Worm (Caenorhabditis elegans) whole organism, mixed stage, embryonic: ENCODE results near the gene C56A3.4.

Experiments
- ceh-83 ChIP-seq: fragments of 200-800 bp; sonication (Bioruptor generic); optimal IDR thresholded peaks from 2 replicates; lab custom pipeline; 2018; ENCODE audit warnings: mild to moderate bottlenecking, missing genetic modification characterization, missing compliant biosample characterization
- ces-1 ChIP-seq: fragments of 150-350 bp; optimal IDR thresholded peaks from 2 replicates; lab custom pipeline; 2014; ENCODE audit warnings: missing biosample characterization, missing genetic modification reagents, missing genetic modification characterization
- mep-1 ChIP-seq: fragments of 150-350 bp; optimal IDR thresholded peaks from 2 replicates; lab custom pipeline; 2017; ENCODE audit warnings: missing biosample characterization, missing genetic modification reagents, missing genetic modification characterization, inconsistent platforms
- nhr-12 ChIP-seq: fragments of 150-350 bp; optimal IDR thresholded peaks from 2 replicates; lab custom pipeline; 2014; ENCODE audit warnings: missing biosample characterization, missing genetic modification characterization
- nhr-28 ChIP-seq: fragments of 150-350 bp; optimal IDR thresholded peaks from 2 replicates; lab custom pipeline; 2014; ENCODE audit warnings: missing biosample characterization, missing genetic modification characterization
- nhr-76 ChIP-seq: sonication (generic microtip); optimal IDR thresholded peaks from 2 replicates; lab custom pipeline; 2017; ENCODE audit warnings: missing biosample characterization, missing genetic modification characterization
- snpc-4 ChIP-seq: fragments of 150-350 bp; optimal IDR thresholded peaks from 2 replicates; lab custom pipeline; 2014; ENCODE audit warnings: missing biosample characterization, missing genetic modification characterization
- tbx-8 ChIP-seq: fragments of 200-800 bp; sonication (Bioruptor generic); optimal IDR thresholded peaks from 2 replicates; lab custom pipeline; 2018; ENCODE audit warnings: mild to moderate bottlenecking, missing genetic modification characterization, moderate library complexity, missing compliant biosample characterization
- ztf-11 ChIP-seq: fragments of 150-350 bp; optimal IDR thresholded peaks from 2 replicates; lab custom pipeline; 2014; ENCODE audit warnings: missing biosample characterization, missing genetic modification characterization

DNA sequence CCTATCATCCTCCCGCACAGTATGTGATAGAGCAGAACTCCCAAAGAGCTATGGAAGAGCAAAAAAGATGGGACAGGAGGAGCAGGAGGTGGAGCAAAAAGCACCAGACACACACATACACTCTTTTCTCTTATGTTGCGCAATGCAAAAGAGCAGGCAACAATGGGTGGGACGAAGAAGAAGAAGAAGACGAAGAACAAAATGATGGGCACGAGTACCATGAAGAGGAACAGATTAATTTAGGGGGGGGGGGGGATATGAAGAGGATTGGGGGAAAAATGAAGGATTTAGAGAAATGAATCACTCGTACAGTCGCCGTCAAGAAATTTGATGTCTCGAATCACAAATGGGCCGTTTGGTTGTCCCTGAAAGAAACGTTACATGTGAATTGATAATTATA is 39.9 kb downstream of the C56A3.4 start, which contains the start of gene avr-15:
- TF ChIP-seq nhr-76 (no peak), tbx-8 (no peak), nhr-12 (no peak), mep-1 (tag; lab: Kevin White, UChicago) (no peak), nhr-28 (no peak), ceh-83 (GFP tag; lab: Kevin White, UChicago) (no peak), ces-1 (GFP tag; lab: Kevin White, UChicago) (no peak), snpc-4 (no peak), ztf-11 (tag; lab: Kevin White, UChicago) (no peak)
